Worm (Caenorhabditis elegans) whole organism, young adult: Measurements from ENCODE around the gene ZK112.4.

ENCODE experiments used
- B0019.2 ChIP-seq: fragments of 200-800 bp; sonication (Bioruptor generic); conservative IDR thresholded peaks from 2 replicates; pipeline ENCODE4 v1.3.6; 2022; ENCODE audit warnings: missing genetic modification reagents, missing genetic modification characterization, missing compliant biosample characterization
- C06A6.2 ChIP-seq: fragments of 200-800 bp; sonication (Bioruptor generic); conservative IDR thresholded peaks from 2 replicates; pipeline ENCODE4 v1.3.6; 2022; ENCODE audit warnings: missing genetic modification characterization, missing compliant biosample characterization
- D2030.7 ChIP-seq: fragments of 200-800 bp; sonication (Bioruptor generic); IDR thresholded peaks from 2 replicates; pipeline ENCODE4 v1.3.6; 2022; ENCODE audit warnings: missing genetic modification reagents, missing genetic modification characterization, missing compliant biosample characterization
- F10E7.11 ChIP-seq: sonication (generic microtip); optimal IDR thresholded peaks from 2 replicates; lab custom pipeline; 2017; ENCODE audit warnings: mild to moderate bottlenecking, missing genetic modification characterization, moderate library complexity, missing compliant biosample characterization
- F22D6.2 ChIP-seq: sonication (generic microtip); optimal IDR thresholded peaks from 2 replicates; lab custom pipeline; 2016; ENCODE audit warnings: mild to moderate bottlenecking, missing genetic modification characterization, missing compliant biosample characterization
- F23B12.7 ChIP-seq: sonication (generic microtip); optimal IDR thresholded peaks from 2 replicates; lab custom pipeline; 2017; ENCODE audit warnings: missing genetic modification characterization, mild to moderate bottlenecking, missing compliant biosample characterization, antibody characterized with exemption, moderate library complexity; ENCODE audit not compliant: insufficient read depth
- F49E8.2 ChIP-seq: sonication (generic microtip); optimal IDR thresholded peaks from 3 replicates; lab custom pipeline; 2017; ENCODE audit warnings: missing genetic modification characterization, mild to moderate bottlenecking, missing compliant biosample characterization, antibody characterized with exemption, moderate library complexity; ENCODE audit not compliant: insufficient read depth
- F52B5.7 ChIP-seq: sonication (generic microtip); optimal IDR thresholded peaks from 2 replicates; lab custom pipeline; 2016; ENCODE audit warnings: mild to moderate bottlenecking, missing genetic modification characterization, missing compliant biosample characterization
- F57A8.1 ChIP-seq: fragments of 200-800 bp; sonication (Bioruptor generic); optimal IDR thresholded peaks from 2 replicates; lab custom pipeline; 2018; ENCODE audit warnings: mild to moderate bottlenecking, missing genetic modification characterization, moderate library complexity, missing compliant biosample characterization
- F57C9.4 ChIP-seq: sonication (generic microtip); optimal IDR thresholded peaks from 2 replicates; lab custom pipeline; 2017; ENCODE audit warnings: mild to moderate bottlenecking, missing genetic modification characterization, missing compliant biosample characterization
- K11D2.4 ChIP-seq: fragments of 200-800 bp; sonication (Bioruptor generic); IDR thresholded peaks from 2 replicates; pipeline ENCODE4 v1.3.6; 2022; ENCODE audit warnings: missing genetic modification reagents, missing genetic modification characterization, missing compliant biosample characterization
- Y53F4B.3 ChIP-seq: fragments of 200-800 bp; sonication (Bioruptor generic); IDR thresholded peaks from 2 replicates; pipeline ENCODE4 v1.3.6; 2022; ENCODE audit warnings: missing genetic modification reagents, missing genetic modification characterization, missing compliant biosample characterization
- Y53G8AR.9 ChIP-seq: fragments of 200-800 bp; sonication (Bioruptor generic); conservative IDR thresholded peaks from 2 replicates; pipeline ENCODE4 v1.3.6; 2022; ENCODE audit warnings: missing genetic modification reagents, missing genetic modification characterization, missing compliant biosample characterization
- Y79H2A.3 ChIP-seq: fragments of 200-800 bp; sonication (Bioruptor generic); conservative IDR thresholded peaks from 2 replicates; pipeline ENCODE4 v1.3.6; 2022; ENCODE audit warnings: missing genetic modification reagents, missing genetic modification characterization, missing compliant biosample characterization
- Y95B8A.8 ChIP-seq: fragments of 200-800 bp; sonication (Bioruptor generic); IDR thresholded peaks from 2 replicates; pipeline ENCODE4 v1.3.6; 2022; ENCODE audit warnings: missing genetic modification reagents, missing genetic modification characterization, missing compliant biosample characterization
- akir-1 ChIP-seq: fragments of 200-800 bp; sonication (Bioruptor generic); optimal IDR thresholded peaks from 2 replicates; lab custom pipeline; 2018; ENCODE audit warnings: mild to moderate bottlenecking, missing genetic modification characterization, moderate library complexity, missing compliant biosample characterization
- aptf-3 ChIP-seq: fragments of 200-800 bp; sonication (Bioruptor generic); IDR thresholded peaks from 2 replicates; pipeline ENCODE4 v1.3.6; 2022; ENCODE audit warnings: missing genetic modification characterization, missing compliant biosample characterization
- attf-3 ChIP-seq: fragments of 200-800 bp; sonication (Bioruptor generic); conservative IDR thresholded peaks from 2 replicates; pipeline ENCODE4 v1.3.6; 2022; ENCODE audit warnings: missing genetic modification reagents, missing genetic modification characterization, missing compliant biosample characterization
- cebp-1 ChIP-seq, 2 experiments: fragments of 200-800 bp in 1 of 2; sonication (Bioruptor generic) in 1 of 2; sonication (generic microtip) in 1 of 2; IDR thresholded peaks in 1 of 2; optimal IDR thresholded peaks in 1 of 2; 2 replicates each; pipeline versions ENCODE4 v1.3.6 to Lab custom; 2017 to 2022; ENCODE audit warnings: missing compliant biosample characterization in 2 of 2, missing genetic modification characterization in 2 of 2, mild to moderate bottlenecking in 1 of 2, missing genetic modification reagents in 1 of 2, moderate library complexity in 1 of 2
- cebp-2 ChIP-seq: fragments of 200-800 bp; sonication (Bioruptor generic); IDR thresholded peaks from 2 replicates; pipeline ENCODE4 v1.3.6; 2022; ENCODE audit warnings: missing genetic modification characterization, missing compliant biosample characterization
- ceh-58 ChIP-seq: fragments of 200-800 bp; sonication (Bioruptor generic); IDR thresholded peaks from 2 replicates; pipeline ENCODE4 v1.3.6; 2022; ENCODE audit warnings: missing genetic modification characterization, missing compliant biosample characterization
- ceh-79 ChIP-seq: sonication (generic microtip); optimal IDR thresholded peaks from 2 replicates; lab custom pipeline; 2017; ENCODE audit warnings: mild to moderate bottlenecking, missing genetic modification characterization, missing compliant biosample characterization
- chd-7 ChIP-seq: sonication (generic microtip); optimal IDR thresholded peaks from 2 replicates; lab custom pipeline; 2016; ENCODE audit warnings: mild to moderate bottlenecking, missing genetic modification characterization, moderate library complexity, missing compliant biosample characterization
- die-1 ChIP-seq: sonication (generic microtip); optimal IDR thresholded peaks from 2 replicates; lab custom pipeline; 2016; ENCODE audit warnings: missing genotype, mild to moderate bottlenecking, missing genetic modification characterization, missing compliant biosample characterization
- egrh-3 ChIP-seq: fragments of 200-800 bp; sonication (Bioruptor generic); IDR thresholded peaks from 2 replicates; pipeline ENCODE4 v1.3.6; 2022; ENCODE audit warnings: missing genetic modification reagents, missing genetic modification characterization, missing compliant biosample characterization
- ekl-4 ChIP-seq: fragments of 200-800 bp; sonication (Bioruptor generic); IDR thresholded peaks from 2 replicates; pipeline ENCODE4 v1.3.6; 2022; ENCODE audit warnings: missing genetic modification reagents, missing genetic modification characterization, missing compliant biosample characterization
- fkh-3 ChIP-seq: sonication (generic microtip); optimal IDR thresholded peaks from 2 replicates; lab custom pipeline; 2016; ENCODE audit warnings: mild to moderate bottlenecking, missing genetic modification characterization, missing compliant biosample characterization
- hmg-20 ChIP-seq: fragments of 200-800 bp; sonication (Bioruptor generic); IDR thresholded peaks from 2 replicates; pipeline ENCODE4 v1.3.6; 2022; ENCODE audit warnings: missing genetic modification reagents, missing genetic modification characterization, missing compliant biosample characterization
- lag-1 ChIP-seq: fragments of 200-800 bp; sonication (Bioruptor generic); IDR thresholded peaks from 2 replicates; pipeline ENCODE4 v1.3.6; 2022; ENCODE audit warnings: missing genetic modification reagents, missing genetic modification characterization, missing compliant biosample characterization
- lin-40 ChIP-seq: sonication (generic microtip); optimal IDR thresholded peaks from 2 replicates; lab custom pipeline; 2016; ENCODE audit warnings: missing genetic modification characterization, mild to moderate bottlenecking, missing compliant biosample characterization, missing genotype, missing genetic modification reagents
- lin-54 ChIP-seq: fragments of 200-800 bp; sonication (Bioruptor generic); optimal IDR thresholded peaks from 2 replicates; lab custom pipeline; 2018; ENCODE audit warnings: mild to moderate bottlenecking, missing genetic modification characterization, missing compliant biosample characterization
- lir-1 ChIP-seq: fragments of 200-800 bp; sonication (Bioruptor generic); conservative IDR thresholded peaks from 2 replicates; pipeline ENCODE4 v1.3.6; 2022; ENCODE audit warnings: missing genetic modification reagents, missing genetic modification characterization, missing compliant biosample characterization
- lsy-27 ChIP-seq: sonication (generic microtip); optimal IDR thresholded peaks from 2 replicates; lab custom pipeline; 2017; ENCODE audit warnings: missing genetic modification characterization, mild to moderate bottlenecking, missing compliant biosample characterization, antibody characterized with exemption, missing genotype, borderline replicate concordance; ENCODE audit not compliant: insufficient read depth
- madf-10 ChIP-seq: sonication (generic microtip); optimal IDR thresholded peaks from 2 replicates; lab custom pipeline; 2016; ENCODE audit warnings: mild to moderate bottlenecking, missing genetic modification characterization, missing compliant biosample characterization
- madf-3 ChIP-seq: fragments of 200-800 bp; sonication (Bioruptor generic); IDR thresholded peaks from 2 replicates; pipeline ENCODE4 v1.3.6; 2022; ENCODE audit warnings: missing genetic modification reagents, missing genetic modification characterization, missing compliant biosample characterization
- madf-6 ChIP-seq: fragments of 200-800 bp; sonication (Bioruptor generic); IDR thresholded peaks from 2 replicates; pipeline ENCODE4 v1.3.6; 2022; ENCODE audit warnings: missing genetic modification reagents, missing genetic modification characterization, missing compliant biosample characterization
- madf-8 ChIP-seq: fragments of 200-800 bp; sonication (Bioruptor generic); conservative IDR thresholded peaks from 2 replicates; pipeline ENCODE4 v1.3.6; 2022; ENCODE audit warnings: missing genetic modification reagents, missing genetic modification characterization, missing compliant biosample characterization
- mel-28 ChIP-seq: sonication (generic microtip); optimal IDR thresholded peaks from 2 replicates; lab custom pipeline; 2016; ENCODE audit warnings: borderline replicate concordance, mild to moderate bottlenecking, missing genetic modification characterization, missing compliant biosample characterization
- mxl-1 ChIP-seq: sonication (generic microtip); optimal IDR thresholded peaks from 2 replicates; lab custom pipeline; 2016; ENCODE audit warnings: missing genetic modification characterization, missing compliant biosample characterization
- nfya-1 ChIP-seq: sonication (generic microtip); optimal IDR thresholded peaks from 2 replicates; lab custom pipeline; 2017; ENCODE audit warnings: antibody characterized with exemption, missing compliant biosample characterization, missing genetic modification characterization, borderline replicate concordance; ENCODE audit not compliant: insufficient read depth
- pbrm-1 ChIP-seq: fragments of 200-800 bp; sonication (Bioruptor generic); IDR thresholded peaks from 2 replicates; pipeline ENCODE4 v1.3.6; 2022; ENCODE audit warnings: missing genetic modification reagents, missing genetic modification characterization, missing compliant biosample characterization
- repo-1 ChIP-seq: sonication (generic microtip); optimal IDR thresholded peaks from 2 replicates; lab custom pipeline; 2017; ENCODE audit warnings: mild to moderate bottlenecking, missing genetic modification characterization, missing compliant biosample characterization
- sea-2 ChIP-seq: fragments of 200-800 bp; sonication (Bioruptor generic); IDR thresholded peaks from 2 replicates; pipeline ENCODE4 v1.3.6; 2022; ENCODE audit warnings: missing genetic modification characterization, missing compliant biosample characterization
- snpc-1.3 ChIP-seq: sonication (generic microtip); optimal IDR thresholded peaks from 2 replicates; lab custom pipeline; 2017; ENCODE audit warnings: missing genetic modification characterization, mild to moderate bottlenecking, missing compliant biosample characterization, antibody characterized with exemption, moderate library complexity, missing genotype, missing genetic modification reagents; ENCODE audit not compliant: insufficient read depth
- snpc-4 ChIP-seq, 5 experiments: fragments of 150-350 bp in 1 of 5; sonication (generic microtip) in 4 of 5; optimal IDR thresholded peaks; 2 replicates each; lab custom pipeline; 2014 to 2018; ENCODE audit warnings: missing genetic modification characterization in 5 of 5, missing biosample characterization in 3 of 5, antibody characterized with exemption in 2 of 5, mild to moderate bottlenecking in 2 of 5, missing compliant biosample characterization in 2 of 5, missing genotype in 2 of 5, moderate library complexity in 2 of 5, missing genetic modification reagents in 1 of 5
- ztf-18 ChIP-seq: sonication (generic microtip); optimal IDR thresholded peaks from 2 replicates; lab custom pipeline; 2016; ENCODE audit warnings: missing genotype, mild to moderate bottlenecking, missing genetic modification characterization, missing compliant biosample characterization
- ztf-6 ChIP-seq: fragments of 200-800 bp; sonication (Bioruptor generic); IDR thresholded peaks from 2 replicates; pipeline ENCODE4 v1.3.6; 2022; ENCODE audit warnings: missing genetic modification reagents, missing genetic modification characterization, missing compliant biosample characterization

Gene ZK112.4

DNA sequence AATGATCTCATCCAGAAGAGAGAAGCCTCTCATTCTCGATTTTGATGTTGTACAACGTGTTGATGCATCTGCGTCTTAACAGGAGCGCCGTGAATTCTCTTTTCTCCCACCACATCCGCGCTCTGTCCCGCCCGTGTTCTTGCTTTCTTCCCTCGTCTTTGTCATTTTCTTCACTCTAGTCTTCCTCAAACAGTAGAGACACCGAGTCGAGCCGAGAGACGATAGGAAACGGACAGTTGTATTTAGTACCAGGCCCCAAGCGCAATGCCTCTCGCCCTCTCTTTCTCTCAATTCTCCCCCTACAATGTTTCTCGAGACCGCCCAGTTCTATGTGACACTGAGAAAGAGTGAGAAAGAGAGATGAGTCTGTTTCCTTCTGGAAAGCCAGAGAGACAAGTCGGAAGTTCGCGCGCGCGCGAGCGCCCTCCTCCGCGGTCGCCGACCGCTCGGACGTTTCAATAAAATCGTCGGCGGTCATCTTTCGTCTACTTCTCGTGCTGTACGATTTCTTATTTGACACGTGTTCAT is at the start of gene ZK112.4 (continued):
- TF ChIP-seq lin-54 (GFP tag; lab: Kevin White, UChicago) (no peak), sea-2 (no peak), madf-10 (tag; lab: Kevin White, UChicago) (peak; percentile 51), madf-6 (no peak; the same call in 1 of the 2 replicates), snpc-1.3 (tag; lab: Kevin White, UChicago) (no peak), pbrm-1 (GFP tag; lab: Robert Waterston, UW) (no peak), ceh-79 (tag; lab: Kevin White, UChicago) (no peak), F57A8.1 (no peak), C06A6.2 (GFP tag; lab: Robert Waterston, UW) (no peak), aptf-3 (GFP tag; lab: Robert Waterston, UW) (no peak), K11D2.4 (no peak), B0019.2 (GFP tag; lab: Robert Waterston, UW) (no peak), egrh-3 (GFP tag; lab: Robert Waterston, UW) (peak; percentile 63; the same call in 1 of the 2 replicates), Y53F4B.3 (no peak), cebp-2 (GFP tag; lab: Robert Waterston, UW) (no peak), mxl-1 (no peak), F22D6.2 (tag; lab: Kevin White, UChicago) (no peak), hmg-20 (GFP tag; lab: Robert Waterston, UW) (no peak), F49E8.2 (tag; lab: Kevin White, UChicago) (no peak), F10E7.11 (tag; lab: Kevin White, UChicago) (no peak), mel-28 (no peak), madf-8 (GFP tag; lab: Robert Waterston, UW) (no peak), snpc-4 (GFP tag; optimal IDR thresholded peaks at IDR 0.05; lab: Kevin White, UChicago) (no peak), snpc-4 (tag; optimal IDR thresholded peaks at IDR 0.05; lab: Kevin White, UChicago) (no peak), repo-1 (no peak), akir-1 (no peak), ztf-6 (GFP tag; lab: Robert Waterston, UW) (no peak), chd-7 (tag; lab: Kevin White, UChicago) (no peak), nfya-1 (tag; lab: Kevin White, UChicago) (no peak), ztf-18 (tag; lab: Kevin White, UChicago) (no peak), F57C9.4 (tag; lab: Kevin White, UChicago) (no peak), attf-3 (GFP tag; lab: Robert Waterston, UW) (no peak), cebp-1 (GFP tag; IDR thresholded peaks at IDR 0.05; lab: Robert Waterston, UW) (no peak), cebp-1 (tag; optimal IDR thresholded peaks at IDR 0.05; lab: Kevin White, UChicago) (peak; percentile 39), ceh-58 (no peak), D2030.7 (no peak), Y53G8AR.9 (GFP tag; lab: Robert Waterston, UW) (no peak), lsy-27 (tag; lab: Kevin White, UChicago) (no peak), Y95B8A.8 (GFP tag; lab: Robert Waterston, UW) (no peak), ekl-4 (no peak), fkh-3 (no peak), lag-1 (no peak), F52B5.7 (tag; lab: Kevin White, UChicago) (no peak), madf-3 (no peak), Y79H2A.3 (GFP tag; lab: Robert Waterston, UW) (no peak), die-1 (tag; lab: Kevin White, UChicago) (no peak), lin-40 (tag; lab: Kevin White, UChicago) (peak; percentile 49), F23B12.7 (no peak), lir-1 (no peak; the same call in 1 of the 2 replicates)
